Fruit fly (Drosophila melanogaster) whole organism, pupa: Measurements from ENCODE around the gene CG6403.

Experiments
- CG15710 ChIP-seq: fragments of 200-800 bp; sonication (Bioruptor generic); optimal IDR thresholded peaks from 2 replicates; lab custom pipeline; 2018; ENCODE audit warnings: missing biosample characterization, mild to moderate bottlenecking, missing genetic modification characterization, moderate library complexity
- CG4496 ChIP-seq: fragments of 200-800 bp; sonication (Bioruptor generic); IDR thresholded peaks from 3 replicates; pipeline ENCODE4 v1.3.6; 2022; ENCODE audit warnings: missing biosample characterization, missing genetic modification characterization
- D1 ChIP-seq: fragments of 200-800 bp; sonication (Bioruptor generic); optimal IDR thresholded peaks from 2 replicates; lab custom pipeline; 2018; ENCODE audit warnings: missing biosample characterization, mild to moderate bottlenecking, missing genetic modification characterization, moderate library complexity

dm6 chr3R:26761695-26762094, 25.6 kb upstream of the CG6403 start:
- no peak for TF ChIP-seq CG4496
- TF ChIP-seq D1 (tag; lab: Kevin White, UChicago): no peak
- no peak for TF ChIP-seq CG15710 (tag; lab: Kevin White, UChicago)
